Worm (Caenorhabditis elegans) whole organism, L3 larva: Measurements from ENCODE around the gene srw-90.

ENCODE experiments used
- ZK546.5 ChIP-seq: sonication (generic microtip); optimal IDR thresholded peaks from 2 replicates; lab custom pipeline; 2017; ENCODE audit warnings: missing biosample characterization, missing genetic modification characterization
- ama-1 ChIP-seq: fragments of 150-350 bp; optimal IDR thresholded peaks from 2 replicates; lab custom pipeline; 2018
- ceh-28 ChIP-seq: fragments of 150-350 bp; optimal IDR thresholded peaks from 2 replicates; lab custom pipeline; 2014; ENCODE audit warnings: missing biosample characterization, missing genetic modification reagents, missing genetic modification characterization
- ceh-82 ChIP-seq: fragments of 150-350 bp; optimal IDR thresholded peaks from 2 replicates; lab custom pipeline; 2014; ENCODE audit warnings: missing biosample characterization, missing genetic modification characterization
- daf-12 ChIP-seq: fragments of 150-350 bp; optimal IDR thresholded peaks from 2 replicates; lab custom pipeline; 2014; ENCODE audit warnings: missing biosample characterization, missing genetic modification reagents, missing genetic modification characterization
- elt-1 ChIP-seq: fragments of 150-350 bp; optimal IDR thresholded peaks from 2 replicates; lab custom pipeline; 2014; ENCODE audit warnings: missing biosample characterization, missing genetic modification characterization
- fkh-10 ChIP-seq: sonication (generic microtip); optimal IDR thresholded peaks from 2 replicates; lab custom pipeline; 2017; ENCODE audit warnings: missing biosample characterization, missing genetic modification reagents, missing genetic modification characterization
- jun-1 ChIP-seq: fragments of 150-350 bp; optimal IDR thresholded peaks from 2 replicates; lab custom pipeline; 2014; ENCODE audit warnings: missing biosample characterization, missing genetic modification reagents, missing genetic modification characterization
- lin-15B ChIP-seq: fragments of 150-350 bp; optimal IDR thresholded peaks from 2 replicates; lab custom pipeline; 2014; ENCODE audit warnings: missing biosample characterization, missing genetic modification characterization
- lin-39 ChIP-seq: fragments of 150-350 bp; optimal IDR thresholded peaks from 2 replicates; lab custom pipeline; 2018; ENCODE audit warnings: missing biosample characterization, missing genetic modification reagents, missing genetic modification characterization
- snpc-4 ChIP-seq: fragments of 150-350 bp; optimal IDR thresholded peaks from 2 replicates; lab custom pipeline; 2014; ENCODE audit warnings: missing biosample characterization, missing genetic modification characterization
- unc-39 ChIP-seq: sonication (generic microtip); optimal IDR thresholded peaks from 4 replicates; lab custom pipeline; 2017; ENCODE audit warnings: missing biosample characterization, missing genetic modification characterization
- ztf-11 ChIP-seq: fragments of 150-350 bp; optimal IDR thresholded peaks from 2 replicates; lab custom pipeline; 2014; ENCODE audit warnings: missing biosample characterization, missing genetic modification characterization

- TF ChIP-seq daf-12 (no peak), elt-1 (tag; lab: Kevin White, UChicago) (no peak), fkh-10 (GFP tag; lab: Kevin White, UChicago) (no peak), lin-15B (tag; lab: Kevin White, UChicago) (no peak), jun-1 (tag; lab: Kevin White, UChicago) (no peak), snpc-4 (tag; lab: Kevin White, UChicago) (no peak), lin-39 (no peak), ZK546.5 (no peak), ama-1 (no peak), unc-39 (tag; lab: Kevin White, UChicago) (no peak), ztf-11 (tag; lab: Kevin White, UChicago) (no peak), ceh-28 (no peak), ceh-82 (no peak)
These were observed 19.6 kb upstream of the srw-90 start, which contains the start of gene srh-3 for ce11 chrV:1682279-1682678.
